Worm (Caenorhabditis elegans) whole organism, L3 larva: Measurements from ENCODE around the gene str-93.
A peak's percentile ranks its signal among the peaks of the same experiment; 100 is the strongest.

Experiments
- R02D3.7 ChIP-seq: fragments of 150-350 bp; optimal IDR thresholded peaks from 2 replicates; lab custom pipeline; 2014; ENCODE audit warnings: missing biosample characterization, missing genetic modification characterization
- ZK546.5 ChIP-seq: sonication (generic microtip); optimal IDR thresholded peaks from 2 replicates; lab custom pipeline; 2017; ENCODE audit warnings: missing biosample characterization, missing genetic modification characterization
- aly-2 ChIP-seq: fragments of 150-350 bp; optimal IDR thresholded peaks from 2 replicates; lab custom pipeline; 2014; ENCODE audit warnings: missing biosample characterization, missing genetic modification characterization
- ceh-16 ChIP-seq: sonication (generic microtip); optimal IDR thresholded peaks from 2 replicates; lab custom pipeline; 2017; ENCODE audit warnings: missing biosample characterization, missing genetic modification characterization
- ceh-82 ChIP-seq: fragments of 150-350 bp; optimal IDR thresholded peaks from 2 replicates; lab custom pipeline; 2014; ENCODE audit warnings: missing biosample characterization, missing genetic modification characterization
- ceh-9 ChIP-seq: sonication (generic microtip); optimal IDR thresholded peaks from 2 replicates; lab custom pipeline; 2018; ENCODE audit warnings: missing biosample characterization, missing genetic modification characterization
- daf-12 ChIP-seq: fragments of 150-350 bp; optimal IDR thresholded peaks from 2 replicates; lab custom pipeline; 2014; ENCODE audit warnings: missing biosample characterization, missing genetic modification reagents, missing genetic modification characterization
- egl-27 ChIP-seq: sonication (generic microtip); optimal IDR thresholded peaks from 4 replicates; lab custom pipeline; 2017; ENCODE audit warnings: missing biosample characterization, missing genetic modification reagents, missing genetic modification characterization
- egl-5 ChIP-seq: fragments of 150-350 bp; optimal IDR thresholded peaks from 2 replicates; lab custom pipeline; 2017; ENCODE audit warnings: missing biosample characterization, missing genetic modification reagents, missing genetic modification characterization, inconsistent platforms
- elt-1 ChIP-seq: fragments of 150-350 bp; optimal IDR thresholded peaks from 2 replicates; lab custom pipeline; 2014; ENCODE audit warnings: missing biosample characterization, missing genetic modification characterization
- elt-2 ChIP-seq: sonication (generic microtip); optimal IDR thresholded peaks from 2 replicates; lab custom pipeline; 2016; ENCODE audit warnings: missing genetic modification reagents, mild to moderate bottlenecking, missing genetic modification characterization, missing compliant biosample characterization
- elt-3 ChIP-seq, 3 experiments: fragments of 150-350 bp in 1 of 3; sonication (generic microtip) in 2 of 3; optimal IDR thresholded peaks; 2 replicates in 2 of 3; 4 replicates in 1 of 3; lab custom pipeline; 2014 to 2017; ENCODE audit warnings: missing biosample characterization in 3 of 3, missing genetic modification characterization in 3 of 3
- eor-1 ChIP-seq, 2 experiments: fragments of 150-350 bp; optimal IDR thresholded peaks; 2 replicates each; lab custom pipeline; 2014 to 2018; ENCODE audit warnings: missing biosample characterization in 2 of 2, missing genetic modification characterization in 2 of 2
- fkh-10 ChIP-seq: sonication (generic microtip); optimal IDR thresholded peaks from 2 replicates; lab custom pipeline; 2017; ENCODE audit warnings: missing biosample characterization, missing genetic modification reagents, missing genetic modification characterization
- fkh-2 ChIP-seq: fragments of 150-350 bp; optimal IDR thresholded peaks from 2 replicates; lab custom pipeline; 2014; ENCODE audit warnings: missing biosample characterization, missing genetic modification reagents, missing genetic modification characterization
- fos-1 ChIP-seq: fragments of 150-350 bp; optimal IDR thresholded peaks from 2 replicates; lab custom pipeline; 2014; ENCODE audit warnings: missing biosample characterization, missing genetic modification characterization
- hmg-11 ChIP-seq: sonication (generic microtip); optimal IDR thresholded peaks from 2 replicates; lab custom pipeline; 2016; ENCODE audit warnings: missing genetic modification characterization, missing compliant biosample characterization
- jun-1 ChIP-seq: fragments of 150-350 bp; optimal IDR thresholded peaks from 2 replicates; lab custom pipeline; 2014; ENCODE audit warnings: missing biosample characterization, missing genetic modification reagents, missing genetic modification characterization
- lin-15B ChIP-seq: fragments of 150-350 bp; optimal IDR thresholded peaks from 2 replicates; lab custom pipeline; 2014; ENCODE audit warnings: missing biosample characterization, missing genetic modification characterization
- mdl-1 ChIP-seq: fragments of 150-350 bp; optimal IDR thresholded peaks from 2 replicates; lab custom pipeline; 2014; ENCODE audit warnings: missing biosample characterization, missing genetic modification characterization
- mml-1 ChIP-seq: fragments of 150-350 bp; sonication (generic microtip); optimal IDR thresholded peaks from 3 replicates; lab custom pipeline; 2014; ENCODE audit warnings: missing biosample characterization, missing genetic modification characterization
- nfya-1 ChIP-seq: sonication (generic microtip); optimal IDR thresholded peaks from 2 replicates; lab custom pipeline; 2017; ENCODE audit warnings: missing genetic modification characterization, mild to moderate bottlenecking, missing compliant biosample characterization, antibody characterized with exemption, moderate library complexity; ENCODE audit not compliant: insufficient read depth
- nhr-11 ChIP-seq: fragments of 150-350 bp; optimal IDR thresholded peaks from 2 replicates; lab custom pipeline; 2014; ENCODE audit warnings: missing biosample characterization, missing genetic modification characterization
- nhr-23 ChIP-seq: fragments of 150-350 bp; optimal IDR thresholded peaks from 2 replicates; lab custom pipeline; 2014; ENCODE audit warnings: missing biosample characterization, missing genetic modification reagents, missing genetic modification characterization
- nhr-237 ChIP-seq: fragments of 150-350 bp; optimal IDR thresholded peaks from 2 replicates; lab custom pipeline; 2014; ENCODE audit warnings: missing biosample characterization, missing genetic modification characterization
- nhr-25 ChIP-seq: sonication (generic microtip); optimal IDR thresholded peaks from 2 replicates; lab custom pipeline; 2017; ENCODE audit warnings: missing biosample characterization, missing genetic modification characterization
- nhr-43 ChIP-seq: sonication (generic microtip); optimal IDR thresholded peaks from 2 replicates; lab custom pipeline; 2016; ENCODE audit warnings: mild to moderate bottlenecking, missing genetic modification characterization, missing compliant biosample characterization; ENCODE audit not compliant: poor library complexity, severe bottlenecking
- nhr-67 ChIP-seq: fragments of 150-350 bp; optimal IDR thresholded peaks from 2 replicates; lab custom pipeline; 2014; ENCODE audit warnings: missing biosample characterization, missing genetic modification characterization
- nhr-76 ChIP-seq: fragments of 150-350 bp; sonication (generic microtip); optimal IDR thresholded peaks from 5 replicates; lab custom pipeline; 2014; ENCODE audit warnings: missing biosample characterization, missing genetic modification characterization
- nhr-77 ChIP-seq: fragments of 150-350 bp; optimal IDR thresholded peaks from 2 replicates; lab custom pipeline; 2014; ENCODE audit warnings: missing biosample characterization, missing genetic modification characterization
- pha-4 ChIP-seq: fragments of 150-350 bp; optimal IDR thresholded peaks from 2 replicates; lab custom pipeline; 2014; ENCODE audit warnings: missing biosample characterization, missing genetic modification reagents, missing genetic modification characterization
- pqm-1 ChIP-seq: fragments of 150-350 bp; optimal IDR thresholded peaks from 2 replicates; lab custom pipeline; 2017; ENCODE audit warnings: missing biosample characterization, missing genetic modification characterization, inconsistent platforms
- sea-2 ChIP-seq: fragments of 150-350 bp; sonication (generic microtip); optimal IDR thresholded peaks from 4 replicates; lab custom pipeline; 2014; ENCODE audit warnings: missing biosample characterization, missing genetic modification reagents, missing genetic modification characterization
- snpc-4 ChIP-seq: fragments of 150-350 bp; optimal IDR thresholded peaks from 2 replicates; lab custom pipeline; 2014; ENCODE audit warnings: missing biosample characterization, missing genetic modification characterization
- unc-39 ChIP-seq: sonication (generic microtip); optimal IDR thresholded peaks from 4 replicates; lab custom pipeline; 2017; ENCODE audit warnings: missing biosample characterization, missing genetic modification characterization
- unc-62 ChIP-seq: fragments of 150-350 bp; sonication (generic microtip); optimal IDR thresholded peaks from 4 replicates; lab custom pipeline; 2014; ENCODE audit warnings: missing biosample characterization, missing genetic modification reagents, missing genetic modification characterization
- zag-1 ChIP-seq: fragments of 150-350 bp; optimal IDR thresholded peaks from 2 replicates; lab custom pipeline; 2014; ENCODE audit warnings: missing biosample characterization, missing genetic modification characterization
- ztf-11 ChIP-seq: fragments of 150-350 bp; optimal IDR thresholded peaks from 2 replicates; lab custom pipeline; 2014; ENCODE audit warnings: missing biosample characterization, missing genetic modification characterization
- ztf-4 ChIP-seq: fragments of 150-350 bp; optimal IDR thresholded peaks from 2 replicates; lab custom pipeline; 2014; ENCODE audit warnings: missing biosample characterization, missing genetic modification characterization

str-93 gene

DNA sequence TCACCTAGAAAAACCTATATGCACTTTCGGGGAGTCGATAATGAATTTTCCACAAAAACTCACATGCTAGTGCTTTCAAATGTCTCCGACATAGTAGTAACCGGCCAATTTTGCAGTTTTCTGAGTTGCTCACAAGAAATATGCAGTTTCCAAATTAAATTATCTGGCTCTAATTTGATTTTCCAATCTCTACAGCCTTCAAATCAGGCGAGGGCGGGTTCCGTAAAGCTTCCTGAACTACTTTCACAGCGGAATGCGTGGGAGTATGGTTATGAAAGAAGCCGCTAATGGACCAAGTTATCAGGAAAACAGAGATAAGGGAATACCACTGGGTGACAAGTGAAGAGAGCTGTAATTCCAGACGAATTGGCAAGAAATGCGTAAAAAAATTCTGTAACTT lies 7.3 kb downstream of the str-93 start, which contains the start of gene F59A1.11:
F59A1.11 (minus strand) TSS at position 101 of the 400 bp plus-strand sequence.
- TF ChIP-seq egl-5 (tag; lab: Kevin White, UChicago) (no peak), R02D3.7 (tag; lab: Kevin White, UChicago) (no peak), fkh-2 (tag; lab: Kevin White, UChicago) (no peak), nhr-237 (no peak), aly-2 (no peak), fkh-10 (no peak), ztf-4 (tag; lab: Kevin White, UChicago) (no peak), mdl-1 (tag; lab: Kevin White, UChicago) (no peak), unc-62 (no peak), unc-39 (tag; lab: Kevin White, UChicago) (no peak), fos-1 (tag; lab: Kevin White, UChicago) (no peak), nhr-43 (no peak), mml-1 (no peak), ceh-9 (tag; lab: Kevin White, UChicago) (no peak), daf-12 (tag; lab: Kevin White, UChicago) (no peak), pqm-1 (tag; lab: Kevin White, UChicago) (no peak), nhr-11 (tag; lab: Kevin White, UChicago) (no peak)

ce11 chrV:17664367-17664766 lies 8.9 kb downstream of the str-93 start:
- TF ChIP-seq hmg-11 (tag; lab: Kevin White, UChicago) = no peak
- TF ChIP-seq ceh-82 (tag; lab: Kevin White, UChicago) = no peak
- TF ChIP-seq pha-4 (tag; lab: Kevin White, UChicago) = no peak
- no peak for TF ChIP-seq nhr-25 (tag; lab: Kevin White, UChicago)
- no peak for TF ChIP-seq snpc-4 (tag; lab: Kevin White, UChicago)
- TF ChIP-seq ZK546.5 (tag; lab: Kevin White, UChicago) = no peak
- TF ChIP-seq R02D3.7 (tag; lab: Kevin White, UChicago) = no peak
- TF ChIP-seq elt-2 = no peak
- TF ChIP-seq egl-5 (tag; lab: Kevin White, UChicago) = no peak
- TF ChIP-seq egl-27 (tag; lab: Kevin White, UChicago) = no peak
- TF ChIP-seq ceh-9 (tag; lab: Kevin White, UChicago) = no peak
- TF ChIP-seq nhr-23 (tag; lab: Kevin White, UChicago) = no peak
- TF ChIP-seq mml-1 = no peak
- TF ChIP-seq ceh-16 = no peak
- TF ChIP-seq aly-2 = no peak
- TF ChIP-seq nhr-67 = no peak
- no peak for TF ChIP-seq sea-2 (GFP tag; lab: Kevin White, UChicago)
- TF ChIP-seq zag-1 = no peak
- TF ChIP-seq elt-3 (tag; optimal IDR thresholded peaks at IDR 0.05; lab: Kevin White, UChicago) = no peak

DNA sequence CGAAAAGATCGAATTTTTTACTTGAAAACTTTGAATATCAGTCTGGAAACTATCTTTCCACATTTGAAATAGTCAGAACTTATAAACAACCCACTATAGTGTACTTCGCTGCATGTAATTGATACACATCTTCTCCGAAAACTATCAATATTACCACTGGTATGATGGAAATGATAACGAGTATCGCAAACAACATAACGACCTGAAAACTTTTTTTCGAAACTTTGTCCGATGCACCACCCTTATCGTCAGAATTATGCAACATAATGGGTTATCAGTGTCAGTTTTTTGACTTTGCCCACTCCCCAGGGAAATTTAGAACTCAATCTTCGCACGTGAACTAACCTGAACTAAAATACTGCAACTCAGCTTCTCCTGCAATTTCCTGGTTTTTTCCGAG lies 11.0 kb downstream of the str-93 start:
- TF ChIP-seq elt-2 = peak; percentile 96
- no peak for TF ChIP-seq nhr-67
- TF ChIP-seq pqm-1 (tag; lab: Kevin White, UChicago) = peak; percentile 81

DNA sequence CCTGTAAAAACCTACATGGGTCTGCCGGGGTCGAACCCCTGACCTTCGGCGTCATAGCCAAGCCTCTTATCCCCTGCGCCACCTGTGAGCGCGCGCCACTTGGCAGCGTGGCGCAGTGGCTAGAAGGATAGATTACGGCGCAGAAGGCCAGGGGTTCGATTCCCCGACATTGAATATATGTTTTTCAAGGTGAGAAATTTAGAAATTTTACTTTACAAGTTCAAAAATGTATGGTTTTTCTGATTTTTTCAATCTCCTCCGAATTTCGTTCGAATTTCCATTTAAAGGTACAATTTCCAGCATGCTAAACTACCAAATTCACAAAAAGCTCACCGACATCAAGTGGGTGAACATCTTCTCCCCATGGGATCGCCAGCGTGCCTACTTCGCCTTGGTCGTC lies 13.2 kb downstream of the str-93 start, which contains the start of gene dgat-2:
dgat-2 (plus strand) TSS at position 301 of the 400 bp plus-strand sequence.
- TF ChIP-seq nhr-43 = no peak
- no peak for TF ChIP-seq sea-2 (GFP tag; lab: Kevin White, UChicago)
- no peak for TF ChIP-seq elt-3 (tag; optimal IDR thresholded peaks at IDR 0.05; lab: Kevin White, UChicago)
- no peak for TF ChIP-seq nhr-237
- no peak for TF ChIP-seq ceh-9 (tag; lab: Kevin White, UChicago)
- TF ChIP-seq ztf-11 (tag; lab: Kevin White, UChicago) = no peak
- no peak for TF ChIP-seq fos-1 (tag; lab: Kevin White, UChicago)
- no peak for TF ChIP-seq snpc-4 (tag; lab: Kevin White, UChicago)
- no peak for TF ChIP-seq egl-27 (tag; lab: Kevin White, UChicago)
- TF ChIP-seq nhr-77 (tag; lab: Kevin White, UChicago) = no peak
- no peak for TF ChIP-seq aly-2
- no peak for TF ChIP-seq eor-1 (tag; optimal IDR thresholded peaks at IDR 0.05; lab: Kevin White, UChicago)
- TF ChIP-seq nfya-1 (tag; lab: Kevin White, UChicago) = no peak
- TF ChIP-seq elt-1 (tag; lab: Kevin White, UChicago) = no peak
- no peak for TF ChIP-seq nhr-76 (tag; lab: Kevin White, UChicago)
- TF ChIP-seq nhr-67 = no peak
- no peak for TF ChIP-seq fkh-10
- TF ChIP-seq lin-15B = no peak
- no peak for TF ChIP-seq jun-1 (tag; lab: Kevin White, UChicago)
